Worm (Caenorhabditis elegans) whole organism, L4/young adult: Measurements from ENCODE around the gene cnd-1.

Experiments
- dao-5 ChIP-seq: sonication (generic microtip); optimal IDR thresholded peaks from 2 replicates; lab custom pipeline; 2016; ENCODE audit warnings: missing genotype, missing genetic modification characterization, moderate library complexity, missing compliant biosample characterization
- him-1 ChIP-seq: sonication (generic microtip); optimal IDR thresholded peaks from 2 replicates; lab custom pipeline; 2016; ENCODE audit warnings: missing genotype, missing genetic modification reagents, missing genetic modification characterization, missing compliant biosample characterization

ce11 chrIII:5195690-5196089 lies 48.7 kb downstream of the cnd-1 start, which contains the start of gene moc-6:
- TF ChIP-seq dao-5 (tag; lab: Kevin White, UChicago) (no peak), him-1 (tag; lab: Kevin White, UChicago) (no peak)
